Fruit fly (Drosophila melanogaster) whole organism, adult: ENCODE measurements around the gene Cip4.

Experiments
- CG14711 ChIP-seq: fragments of 200-800 bp; sonication (Bioruptor generic); optimal IDR thresholded peaks from 2 replicates; lab custom pipeline; 2018; ENCODE audit warnings: missing biosample characterization, mild to moderate bottlenecking, missing genetic modification characterization, moderate library complexity
- CG33017 ChIP-seq: fragments of 200-800 bp; sonication (Bioruptor generic); optimal IDR thresholded peaks from 2 replicates; lab custom pipeline; 2018; ENCODE audit warnings: missing biosample characterization, mild to moderate bottlenecking, missing genetic modification characterization, moderate library complexity
- CG7045 ChIP-seq: fragments of 200-800 bp; sonication (Bioruptor generic); optimal IDR thresholded peaks from 2 replicates; lab custom pipeline; 2017; ENCODE audit warnings: missing biosample characterization, mild to moderate bottlenecking, missing genetic modification characterization
- CG7101 ChIP-seq: fragments of 200-800 bp; sonication (Bioruptor generic); optimal IDR thresholded peaks from 2 replicates; lab custom pipeline; 2018; ENCODE audit warnings: missing biosample characterization, mild to moderate bottlenecking, missing genetic modification characterization, moderate library complexity
- Crg-1 ChIP-seq: fragments of 200-800 bp; sonication (Bioruptor generic); optimal IDR thresholded peaks from 2 replicates; lab custom pipeline; 2016; ENCODE audit warnings: missing biosample characterization, missing genetic modification characterization
- Hr96 ChIP-seq: fragments of 200-800 bp; sonication (Bioruptor generic); optimal IDR thresholded peaks from 2 replicates; lab custom pipeline; 2016; ENCODE audit warnings: missing biosample characterization, missing genetic modification characterization
- Mnt ChIP-seq: fragments of 200-800 bp; sonication (Bioruptor generic); optimal IDR thresholded peaks from 2 replicates; lab custom pipeline; 2016; ENCODE audit warnings: missing biosample characterization, mild to moderate bottlenecking, missing genetic modification characterization
- bab1 ChIP-seq: fragments of 200-800 bp; sonication (Bioruptor generic); optimal IDR thresholded peaks from 3 replicates; lab custom pipeline; 2019; ENCODE audit warnings: missing biosample characterization, mild to moderate bottlenecking, missing genetic modification characterization, moderate library complexity
- cnc ChIP-seq, 2 experiments: fragments of >200 bp; optimal IDR thresholded peaks; 2 replicates each; lab custom pipeline; 2017
- kay ChIP-seq: fragments of 200-800 bp; sonication (Bioruptor generic); peaks from one replicate; lab custom pipeline; 2016; ENCODE audit warnings: missing biosample characterization, missing genetic modification characterization, borderline replicate concordance
- ovo ChIP-seq: fragments of 200-800 bp; sonication (Bioruptor generic); optimal IDR thresholded peaks from 2 replicates; lab custom pipeline; 2016; ENCODE audit warnings: missing biosample characterization, missing genetic modification characterization
- tj ChIP-seq: fragments of 200-800 bp; sonication (Bioruptor generic); optimal IDR thresholded peaks from 3 replicates; lab custom pipeline; 2017; ENCODE audit warnings: missing biosample characterization, mild to moderate bottlenecking, missing genetic modification characterization, moderate library complexity

DNA sequence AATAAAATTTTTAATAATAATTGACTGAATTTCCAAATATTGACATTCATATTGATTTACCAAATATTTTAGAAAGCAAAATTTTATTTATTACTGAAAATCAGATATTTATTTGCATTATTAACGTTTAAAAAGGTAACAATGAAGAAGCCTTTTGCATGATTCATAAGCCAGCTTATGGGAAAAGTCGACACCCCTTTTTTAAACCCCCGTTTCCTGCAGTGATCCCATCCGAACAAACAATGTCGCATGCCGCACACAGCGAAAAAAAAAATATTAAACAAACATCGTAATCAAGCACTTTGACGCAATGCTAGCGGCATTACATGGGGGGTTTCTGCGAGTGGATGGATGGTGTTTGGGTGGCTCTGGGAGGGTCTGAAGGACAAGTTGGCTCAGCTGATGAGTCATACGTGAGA, 10.2 kb downstream of the Cip4 start:
- TF ChIP-seq ovo (GFP tag; lab: Kevin White, UChicago) (peak; percentile 38), Crg-1 (no peak), kay (GFP tag; lab: Kevin White, UChicago) (no peak), Mnt (GFP tag; lab: Kevin White, UChicago) (no peak), CG7045 (GFP tag; lab: Kevin White, UChicago) (no peak), Hr96 (GFP tag; lab: Kevin White, UChicago) (no peak), bab1 (GFP tag; lab: Kevin White, UChicago) (no peak), CG7101 (no peak), CG14711 (tag; lab: Kevin White, UChicago) (no peak), tj (GFP tag; lab: Kevin White, UChicago) (no peak), CG33017 (tag; lab: Kevin White, UChicago) (no peak), cnc (optimal IDR thresholded peaks at IDR 0.05; lab: Kevin White, UChicago) (no peak)
